Fruit fly (Drosophila melanogaster) whole organism, embryonic: Measurements from ENCODE around the gene CG10874.

Experiments
- Adf1 ChIP-seq: fragments of 200-800 bp; sonication (Bioruptor generic); IDR thresholded peaks from 2 replicates; pipeline ENCODE4 v1.3.6; 2022; ENCODE audit warnings: missing biosample characterization, missing genetic modification characterization
- CG10366 ChIP-seq: fragments of 200-800 bp; sonication (Bioruptor generic); IDR thresholded peaks from 2 replicates; pipeline ENCODE4 v1.3.6; 2022; ENCODE audit warnings: missing biosample characterization, missing genetic modification characterization
- CG10565 ChIP-seq: fragments of 200-800 bp; sonication (Bioruptor generic); optimal IDR thresholded peaks from 3 replicates; lab custom pipeline; 2016; ENCODE audit warnings: missing biosample characterization, mild to moderate bottlenecking, missing genetic modification characterization
- CG10979 ChIP-seq: fragments of 200-800 bp; sonication (Bioruptor generic); optimal IDR thresholded peaks from 2 replicates; lab custom pipeline; 2018; ENCODE audit warnings: missing biosample characterization, mild to moderate bottlenecking, missing genetic modification characterization, moderate library complexity
- CG11247 ChIP-seq: fragments of 200-800 bp; sonication (Bioruptor generic); IDR thresholded peaks from 2 replicates; pipeline ENCODE4 v1.3.6; 2022; ENCODE audit warnings: missing biosample characterization, missing genetic modification characterization
- CG11723 ChIP-seq: fragments of 200-800 bp; sonication (Bioruptor generic); optimal IDR thresholded peaks from 2 replicates; lab custom pipeline; 2017; ENCODE audit warnings: missing biosample characterization, mild to moderate bottlenecking, missing genetic modification characterization
- CG12155 ChIP-seq: fragments of 200-800 bp; sonication (Bioruptor generic); optimal IDR thresholded peaks from 3 replicates; lab custom pipeline; 2016; ENCODE audit warnings: missing biosample characterization, missing genetic modification characterization
- CG12299 ChIP-seq: fragments of 200-800 bp; sonication (Bioruptor generic); optimal IDR thresholded peaks from 2 replicates; lab custom pipeline; 2018; ENCODE audit warnings: missing biosample characterization, mild to moderate bottlenecking, missing genetic modification characterization
- CG14014 ChIP-seq: fragments of 200-800 bp; sonication (Bioruptor generic); IDR thresholded peaks from 2 replicates; pipeline ENCODE4 v1.3.6; 2022; ENCODE audit warnings: missing biosample characterization, missing genetic modification characterization
- CG15011 ChIP-seq: fragments of 200-800 bp; sonication (Bioruptor generic); optimal IDR thresholded peaks from 3 replicates; lab custom pipeline; 2018; ENCODE audit warnings: missing biosample characterization, mild to moderate bottlenecking, missing genetic modification characterization
- CG1529 ChIP-seq: fragments of 200-800 bp; sonication (Bioruptor generic); optimal IDR thresholded peaks from 3 replicates; lab custom pipeline; 2018; ENCODE audit warnings: missing biosample characterization, missing genetic modification characterization
- CG17361 ChIP-seq: fragments of 200-800 bp; sonication (Bioruptor generic); IDR thresholded peaks from 3 replicates; pipeline ENCODE4 v1.3.6; 2022; ENCODE audit warnings: missing biosample characterization, missing genetic modification characterization
- CG18619 ChIP-seq: fragments of 200-800 bp; sonication (Bioruptor generic); optimal IDR thresholded peaks from 3 replicates; lab custom pipeline; 2017; ENCODE audit warnings: missing biosample characterization, mild to moderate bottlenecking, missing genetic modification characterization
- CG18764 ChIP-seq: fragments of 200-800 bp; sonication (Bioruptor generic); optimal IDR thresholded peaks from 3 replicates; lab custom pipeline; 2016; ENCODE audit warnings: missing biosample characterization, missing genetic modification characterization
- CG32767 ChIP-seq: fragments of 200-800 bp; sonication (Bioruptor generic); IDR thresholded peaks from 2 replicates; pipeline ENCODE4 v1.3.6; 2022; ENCODE audit warnings: missing biosample characterization, missing genetic modification characterization
- CG33557 ChIP-seq: fragments of 200-800 bp; sonication (Bioruptor generic); optimal IDR thresholded peaks from 2 replicates; lab custom pipeline; 2019; ENCODE audit warnings: missing biosample characterization, mild to moderate bottlenecking, missing genetic modification characterization, moderate library complexity
- CG8359 ChIP-seq: fragments of 200-800 bp; sonication (Bioruptor generic); optimal IDR thresholded peaks from 2 replicates; lab custom pipeline; 2017; ENCODE audit warnings: missing biosample characterization, mild to moderate bottlenecking, missing genetic modification characterization, borderline replicate concordance
- CG8924 ChIP-seq: fragments of 200-800 bp; optimal IDR thresholded peaks from 3 replicates; lab custom pipeline; 2019; ENCODE audit warnings: missing biosample characterization, mild to moderate bottlenecking, missing genetic modification characterization, moderate library complexity
- CG9932 ChIP-seq: fragments of 200-800 bp; sonication (Bioruptor generic); IDR thresholded peaks from 2 replicates; pipeline ENCODE4 v1.3.6; 2022; ENCODE audit warnings: missing biosample characterization, missing genetic modification characterization
- CTCF ChIP-seq: fragments of 200-800 bp; sonication (Bioruptor generic); optimal IDR thresholded peaks from 2 replicates; lab custom pipeline; 2017; ENCODE audit warnings: missing biosample characterization, mild to moderate bottlenecking, missing genetic modification characterization, moderate library complexity
- Eip74EF ChIP-seq, 2 experiments: fragments of 200-800 bp in 1 of 2; fragments of >200 bp in 1 of 2; sonication (Bioruptor generic) in 1 of 2; optimal IDR thresholded peaks; 2 replicates each; lab custom pipeline; 2017 to 2019; ENCODE audit warnings: missing biosample characterization in 2 of 2, missing genetic modification characterization in 2 of 2, mild to moderate bottlenecking in 1 of 2, moderate library complexity in 1 of 2
- Ets65A ChIP-seq: fragments of 200-800 bp; sonication (Bioruptor generic); peaks from one replicate; lab custom pipeline; 2016; ENCODE audit warnings: missing biosample characterization, missing genetic modification characterization
- HLH4C ChIP-seq: fragments of 200-800 bp; sonication (Bioruptor generic); IDR thresholded peaks from 3 replicates; pipeline ENCODE4 v1.3.6; 2022; ENCODE audit warnings: missing biosample characterization, missing genetic modification characterization; ENCODE audit not compliant: partially characterized antibody
- Hey ChIP-seq: fragments of 200-800 bp; sonication (Bioruptor generic); optimal IDR thresholded peaks from 3 replicates; lab custom pipeline; 2018; ENCODE audit warnings: missing biosample characterization, mild to moderate bottlenecking, missing genetic modification characterization
- Hmx ChIP-seq: fragments of 200-800 bp; sonication (Bioruptor generic); optimal IDR thresholded peaks from 2 replicates; lab custom pipeline; 2016; ENCODE audit warnings: missing biosample characterization, missing genetic modification characterization
- Hsf ChIP-seq: fragments of 200-800 bp; sonication (Bioruptor generic); optimal IDR thresholded peaks from 3 replicates; lab custom pipeline; 2016; ENCODE audit warnings: missing biosample characterization, missing genetic modification characterization
- Kr ChIP-seq: fragments of 200-800 bp; sonication (Bioruptor generic); optimal IDR thresholded peaks from 2 replicates; lab custom pipeline; 2017; ENCODE audit warnings: missing biosample characterization, mild to moderate bottlenecking, missing genetic modification characterization
- Mrtf ChIP-seq: fragments of 200-800 bp; sonication (Bioruptor generic); IDR thresholded peaks from 3 replicates; pipeline ENCODE4 v1.3.6; 2022; ENCODE audit warnings: missing biosample characterization, missing genetic modification characterization
- Oli ChIP-seq: fragments of 200-800 bp; sonication (Bioruptor generic); optimal IDR thresholded peaks from 2 replicates; lab custom pipeline; 2018; ENCODE audit warnings: missing biosample characterization, mild to moderate bottlenecking, missing genetic modification characterization, moderate library complexity
- PHDP ChIP-seq: fragments of 200-800 bp; sonication (Bioruptor generic); optimal IDR thresholded peaks from 3 replicates; lab custom pipeline; 2018; ENCODE audit warnings: missing biosample characterization, mild to moderate bottlenecking, missing genetic modification characterization, moderate library complexity
- Ptx1 ChIP-seq: fragments of 200-800 bp; sonication (Bioruptor generic); IDR thresholded peaks from 2 replicates; pipeline ENCODE4 v1.3.6; 2022; ENCODE audit warnings: missing biosample characterization, missing genetic modification characterization
- Rfx ChIP-seq: fragments of 200-800 bp; sonication (Bioruptor generic); IDR thresholded peaks from 2 replicates; pipeline ENCODE4 v1.3.6; 2022; ENCODE audit warnings: missing biosample characterization, missing genetic modification characterization
- Sox102F ChIP-seq: fragments of 200-800 bp; sonication (Bioruptor generic); optimal IDR thresholded peaks from 2 replicates; lab custom pipeline; 2018; ENCODE audit warnings: missing biosample characterization, mild to moderate bottlenecking, missing genetic modification characterization, moderate library complexity
- Xrp1 ChIP-seq: fragments of 200-800 bp; sonication (Bioruptor generic); IDR thresholded peaks from 2 replicates; pipeline ENCODE4 v1.3.6; 2022; ENCODE audit warnings: missing biosample characterization, missing genetic modification characterization
- chif ChIP-seq, 2 experiments: fragments of 200-800 bp; sonication (Bioruptor generic); optimal IDR thresholded peaks; 3 replicates each; lab custom pipeline; 2016; ENCODE audit warnings: missing biosample characterization in 2 of 2, missing genetic modification characterization in 2 of 2
- lab ChIP-seq: fragments of 200-800 bp; sonication (Bioruptor generic); optimal IDR thresholded peaks from 3 replicates; lab custom pipeline; 2017; ENCODE audit warnings: missing biosample characterization, missing genetic modification characterization, mild to moderate bottlenecking, moderate library complexity, missing genetic modification reagents
- nmo ChIP-seq: fragments of 200-800 bp; sonication (Bioruptor generic); optimal IDR thresholded peaks from 2 replicates; lab custom pipeline; 2018; ENCODE audit warnings: missing biosample characterization, mild to moderate bottlenecking, missing genetic modification characterization, moderate library complexity
- odd ChIP-seq: fragments of 200-800 bp; sonication (Bioruptor generic); optimal IDR thresholded peaks from 2 replicates; lab custom pipeline; 2017; ENCODE audit warnings: missing biosample characterization, mild to moderate bottlenecking, missing genetic modification characterization
- otp ChIP-seq: fragments of 200-800 bp; sonication (Bioruptor generic); IDR thresholded peaks from 3 replicates; pipeline ENCODE4, ENCODE4 v1.3.6; 2022; ENCODE audit warnings: missing biosample characterization, missing genetic modification characterization
- prd ChIP-seq, 3 experiments: fragments of >200 bp in 2 of 3; fragments of 200-800 bp in 1 of 3; sonication (Bioruptor generic) in 1 of 3; optimal IDR thresholded peaks in 2 of 3; IDR thresholded peaks in 1 of 3; 2 replicates in 2 of 3; 3 replicates in 1 of 3; pipeline versions ENCODE4 v1.3.6 to Lab custom; 2017 to 2022; ENCODE audit warnings: missing biosample characterization in 1 of 3, missing genetic modification characterization in 1 of 3
- sim ChIP-seq: fragments of 200-800 bp; sonication (Bioruptor generic); IDR thresholded peaks from 2 replicates; pipeline ENCODE4 v1.3.6; 2022; ENCODE audit warnings: missing biosample characterization, missing genetic modification characterization
- slou ChIP-seq: fragments of 200-800 bp; sonication (Bioruptor generic); optimal IDR thresholded peaks from 3 replicates; lab custom pipeline; 2016; ENCODE audit warnings: missing biosample characterization, missing genetic modification characterization
- sna ChIP-seq: fragments of 200-800 bp; sonication (Bioruptor generic); IDR thresholded peaks from 2 replicates; pipeline ENCODE4 v1.3.6; 2022; ENCODE audit warnings: missing biosample characterization, missing genetic modification characterization; ENCODE audit not compliant: partially characterized antibody
- toy ChIP-seq: fragments of 200-800 bp; sonication (Bioruptor generic); IDR thresholded peaks from 2 replicates; pipeline ENCODE4 v1.3.6; 2022; ENCODE audit warnings: missing biosample characterization, missing genetic modification characterization
- tup ChIP-seq: fragments of 200-800 bp; sonication (Bioruptor generic); optimal IDR thresholded peaks from 2 replicates; lab custom pipeline; 2016; ENCODE audit warnings: missing biosample characterization, mild to moderate bottlenecking, missing genetic modification characterization, moderate library complexity
- vnd ChIP-seq: fragments of 200-800 bp; sonication (Bioruptor generic); IDR thresholded peaks from 3 replicates; pipeline ENCODE4 v1.3.6; 2022; ENCODE audit warnings: missing biosample characterization, missing genetic modification characterization; ENCODE audit not compliant: partially characterized antibody
- wor ChIP-seq: fragments of 200-800 bp; sonication (Bioruptor generic); IDR thresholded peaks from 2 replicates; pipeline ENCODE4 v1.3.6; 2022; ENCODE audit warnings: missing biosample characterization, missing genetic modification characterization
- yki ChIP-seq: fragments of >200 bp; optimal IDR thresholded peaks from 3 replicates; lab custom pipeline; 2018
- z ChIP-seq: fragments of 200-800 bp; sonication (Bioruptor generic); IDR thresholded peaks from 3 replicates; pipeline ENCODE4 v1.3.6; 2022; ENCODE audit warnings: missing biosample characterization, missing genetic modification characterization

CG10874 gene

dm6 chr2L:2175930-2176643 is 16.1 kb downstream of the CG10874 start (continued):
- TF ChIP-seq Hsf (GFP tag; lab: Kevin White, UChicago) (peak; percentile 40), vnd (GFP tag; lab: Robert Waterston, UW) (no peak), Hey (no peak), CG14014 (GFP tag; lab: Robert Waterston, UW) (no peak), CTCF (no peak), CG11247 (GFP tag; lab: Robert Waterston, UW) (no peak; the same call in 1 of the 2 replicates), CG18619 (GFP tag; lab: Kevin White, UChicago) (peak; percentile 53), CG17361 (GFP tag; lab: Robert Waterston, UW) (peak; percentile 62; the same call in 2 of the 3 replicates), CG8359 (no peak), slou (GFP tag; lab: Kevin White, UChicago) (no peak), Hmx (GFP tag; lab: Kevin White, UChicago) (no peak), CG12299 (tag; lab: Kevin White, UChicago) (peak; percentile 5), sna (GFP tag; lab: Robert Waterston, UW) (no peak), odd (GFP tag; lab: Kevin White, UChicago) (peak; percentile 49), Oli (peak; percentile 65), wor (GFP tag; lab: Robert Waterston, UW) (0 out of 2 replicates have a peak, but pooled peaks have one; percentile 28), chif (GFP tag; optimal IDR thresholded peaks at IDR 0.05; lab: Kevin White, UChicago) (no peak), CG15011 (GFP tag; lab: Kevin White, UChicago) (peak; percentile 45), Eip74EF (GFP tag; optimal IDR thresholded peaks at IDR 0.05; lab: Kevin White, UChicago) (no peak), Adf1 (peak; percentile 59), CG18764 (GFP tag; lab: Kevin White, UChicago) (no peak), otp (GFP tag; lab: Robert Waterston, UW) (no peak), Sox102F (GFP tag; lab: Kevin White, UChicago) (peak; percentile 50), CG8924 (tag; lab: Kevin White, UChicago) (peak; percentile 50), toy (GFP tag; lab: Robert Waterston, UW) (0 out of 2 replicates have a peak, but pooled peaks have one; percentile 45), nmo (GFP tag; lab: Kevin White, UChicago) (peak; percentile 51), PHDP (tag; lab: Kevin White, UChicago) (peak; percentile 70), Rfx (GFP tag; lab: Robert Waterston, UW) (no peak; the same call in none of the 2 replicates), tup (GFP tag; lab: Kevin White, UChicago) (no peak), HLH4C (GFP tag; lab: Robert Waterston, UW) (no peak), Mrtf (GFP tag; lab: Robert Waterston, UW) (no peak; the same call in 2 of the 3 replicates), CG9932 (GFP tag; lab: Robert Waterston, UW) (peak; percentile 62), Ptx1 (GFP tag; lab: Robert Waterston, UW) (peak; percentile 54; the same call in 1 of the 2 replicates), Ets65A (no peak), CG33557 (GFP tag; lab: Kevin White, UChicago) (no peak), Kr (GFP tag; lab: Kevin White, UChicago) (no peak), lab (GFP tag; lab: Kevin White, UChicago) (peak; percentile 68), CG32767 (GFP tag; lab: Robert Waterston, UW) (no peak), CG10565 (GFP tag; lab: Kevin White, UChicago) (no peak), CG1529 (GFP tag; lab: Kevin White, UChicago) (no peak), z (no peak), CG12155 (GFP tag; lab: Kevin White, UChicago) (peak; percentile 45), CG11723 (no peak), Xrp1 (GFP tag; lab: Robert Waterston, UW) (peak; percentile 25; the same call in 1 of the 2 replicates), CG10366 (GFP tag; lab: Robert Waterston, UW) (peak; percentile 32; the same call in 1 of the 2 replicates), CG10979 (tag; lab: Kevin White, UChicago) (no peak), prd (optimal IDR thresholded peaks at IDR 0.05; lab: Kevin White, UChicago) (no peak), prd (GFP tag; IDR thresholded peaks at IDR 0.05; lab: Robert Waterston, UW) (peak; percentile 50; the same call in 2 of the 3 replicates), yki (lab: Kevin White, UChicago) (no peak), sim (GFP tag; lab: Robert Waterston, UW) (no peak)
